Fruit fly (Drosophila melanogaster): Measurements from ENCODE around the gene pbl.

dm6 chr3L:7882105-7882504, 29.6 kb downstream of the pbl start:
- TF ChIP-seq CG8478 (optimal IDR thresholded peaks at IDR 0.05) (no peak), CTCF (optimal IDR thresholded peaks at IDR 0.05) (no peak)

Measured in S2 (cell line).